Worm (Caenorhabditis elegans) whole organism, L4 larva: ENCODE measurements around the gene pmt-1.

Experiments used
- F37D6.2 ChIP-seq: sonication (generic microtip); optimal IDR thresholded peaks from 2 replicates; lab custom pipeline; 2016; ENCODE audit warnings: mild to moderate bottlenecking, missing genetic modification characterization, missing compliant biosample characterization
- F44E2.7 ChIP-seq: fragments of 200-800 bp; sonication (Bioruptor generic); IDR thresholded peaks from 2 replicates; pipeline ENCODE4 v2.1.2; 2022; ENCODE audit warnings: missing genetic modification characterization, missing compliant biosample characterization
- F49E8.2 ChIP-seq: sonication (generic microtip); optimal IDR thresholded peaks from 2 replicates; lab custom pipeline; 2016; ENCODE audit warnings: missing compliant biosample characterization, mild to moderate bottlenecking, missing genetic modification characterization, borderline replicate concordance
- R02D3.7 ChIP-seq: fragments of 150-350 bp; sonication (generic microtip); optimal IDR thresholded peaks from 3 replicates; lab custom pipeline; 2014; ENCODE audit warnings: missing biosample characterization, missing genetic modification characterization
- T20F7.1 ChIP-seq: fragments of 200-800 bp; sonication (Bioruptor generic); optimal IDR thresholded peaks from 2 replicates; lab custom pipeline; 2018; ENCODE audit warnings: mild to moderate bottlenecking, missing genetic modification characterization, missing compliant biosample characterization
- T26A8.4 ChIP-seq: fragments of 200-800 bp; sonication (Bioruptor generic); IDR thresholded peaks from 2 replicates; pipeline ENCODE4 v1.3.6; 2022; ENCODE audit warnings: missing genetic modification characterization, missing compliant biosample characterization
- Y48G9A.11 ChIP-seq: fragments of 200-800 bp; sonication (Bioruptor generic); IDR thresholded peaks from 2 replicates; pipeline ENCODE4 v1.3.6; 2022; ENCODE audit warnings: missing genetic modification reagents, missing genetic modification characterization, missing compliant biosample characterization
- Y5F2A.4 ChIP-seq: fragments of 200-800 bp; sonication (Bioruptor generic); optimal IDR thresholded peaks from 2 replicates; lab custom pipeline; 2018; ENCODE audit warnings: mild to moderate bottlenecking, missing genetic modification characterization, missing compliant biosample characterization
- ZK337.2 ChIP-seq: fragments of 200-800 bp; sonication (Bioruptor generic); IDR thresholded peaks from 2 replicates; pipeline ENCODE4 v1.3.6; 2022; ENCODE audit warnings: missing genetic modification reagents, missing genetic modification characterization, missing compliant biosample characterization
- aly-2 ChIP-seq: sonication (generic microtip); optimal IDR thresholded peaks from 2 replicates; lab custom pipeline; 2018; ENCODE audit warnings: missing biosample characterization, missing genetic modification characterization
- ama-1 ChIP-seq: fragments of 150-350 bp; optimal IDR thresholded peaks from 2 replicates; lab custom pipeline; 2014; ENCODE audit warnings: inconsistent platforms, mixed read lengths
- ceh-20 ChIP-seq: fragments of 200-800 bp; sonication (Bioruptor generic); IDR thresholded peaks from 2 replicates; pipeline ENCODE4 v1.3.6; 2022; ENCODE audit warnings: missing genetic modification reagents, missing genetic modification characterization, missing compliant biosample characterization
- ceh-28 ChIP-seq: fragments of 150-350 bp; optimal IDR thresholded peaks from 2 replicates; lab custom pipeline; 2014; ENCODE audit warnings: missing biosample characterization, missing genetic modification reagents, missing genetic modification characterization
- ceh-32 ChIP-seq: sonication (generic microtip); optimal IDR thresholded peaks from 2 replicates; lab custom pipeline; 2016; ENCODE audit warnings: mild to moderate bottlenecking, missing genetic modification characterization, missing compliant biosample characterization; ENCODE audit not compliant: poor library complexity
- ceh-82 ChIP-seq: sonication (generic microtip); optimal IDR thresholded peaks from 2 replicates; lab custom pipeline; 2017; ENCODE audit warnings: missing biosample characterization, missing genetic modification characterization
- cey-2 ChIP-seq: sonication (generic microtip); optimal IDR thresholded peaks from 3 replicates; lab custom pipeline; 2017; ENCODE audit warnings: missing genetic modification characterization, mild to moderate bottlenecking, missing compliant biosample characterization, antibody characterized with exemption, borderline replicate concordance; ENCODE audit not compliant: insufficient read depth
- ctbp-1 ChIP-seq: fragments of 200-800 bp; sonication (Bioruptor generic); IDR thresholded peaks from 2 replicates; pipeline ENCODE4 v1.3.6; 2022; ENCODE audit warnings: missing genetic modification reagents, missing genetic modification characterization, missing compliant biosample characterization
- daf-19 ChIP-seq: fragments of 200-800 bp; sonication (Bioruptor generic); conservative IDR thresholded peaks from 2 replicates; pipeline ENCODE4 v1.3.6; 2022; ENCODE audit warnings: missing genetic modification characterization, missing compliant biosample characterization
- daf-8 ChIP-seq: fragments of 200-800 bp; sonication (Bioruptor generic); IDR thresholded peaks from 2 replicates; pipeline ENCODE4 v1.3.6; 2022; ENCODE audit warnings: missing genetic modification characterization, missing compliant biosample characterization
- dmd-6 ChIP-seq: fragments of 200-800 bp; sonication (Bioruptor generic); IDR thresholded peaks from 2 replicates; pipeline ENCODE4 v1.3.6; 2022; ENCODE audit warnings: missing genetic modification reagents, missing genetic modification characterization, missing compliant biosample characterization
- dmd-9 ChIP-seq: fragments of 200-800 bp; sonication (Bioruptor generic); IDR thresholded peaks from 2 replicates; pipeline ENCODE4 v1.3.6; 2022; ENCODE audit warnings: missing genetic modification reagents, missing genetic modification characterization, missing compliant biosample characterization
- dpl-1 ChIP-seq: fragments of 150-350 bp; optimal IDR thresholded peaks from 2 replicates; lab custom pipeline; 2014; ENCODE audit warnings: missing biosample characterization, missing genetic modification reagents, missing genetic modification characterization
- duxl-1 ChIP-seq: sonication (generic microtip); optimal IDR thresholded peaks from 2 replicates; lab custom pipeline; 2016; ENCODE audit warnings: mild to moderate bottlenecking, missing genetic modification characterization, moderate library complexity, missing compliant biosample characterization; ENCODE audit not compliant: poor library complexity
- egl-27 ChIP-seq: sonication (generic microtip); optimal IDR thresholded peaks from 3 replicates; lab custom pipeline; 2017; ENCODE audit warnings: missing biosample characterization, missing genetic modification reagents, missing genetic modification characterization
- egl-43 ChIP-seq: fragments of 200-800 bp; sonication (Bioruptor generic); IDR thresholded peaks from 2 replicates; pipeline ENCODE4 v1.3.6; 2022; ENCODE audit warnings: missing genetic modification reagents, missing genetic modification characterization, missing compliant biosample characterization
- hif-1 ChIP-seq, 2 experiments: sonication (generic microtip); optimal IDR thresholded peaks; 2 replicates each; lab custom pipeline; 2016 to 2017; ENCODE audit warnings: missing compliant biosample characterization in 2 of 2, missing genetic modification characterization in 2 of 2, missing genetic modification reagents in 2 of 2, missing genotype in 2 of 2, mild to moderate bottlenecking in 1 of 2
- hmg-1.1 ChIP-seq: fragments of 200-800 bp; sonication (Bioruptor generic); IDR thresholded peaks from 2 replicates; pipeline ENCODE4 v1.3.6; 2022; ENCODE audit warnings: missing genetic modification reagents, missing genetic modification characterization, missing compliant biosample characterization
- lin-13 ChIP-seq: fragments of 150-350 bp; optimal IDR thresholded peaks from 2 replicates; lab custom pipeline; 2014; ENCODE audit warnings: missing biosample characterization, missing genetic modification reagents, missing genetic modification characterization
- lin-38 ChIP-seq: fragments of 200-800 bp; sonication (Bioruptor generic); IDR thresholded peaks from 2 replicates; pipeline ENCODE4 v1.3.6; 2022; ENCODE audit warnings: missing genetic modification reagents, missing genetic modification characterization, missing compliant biosample characterization
- madf-5 ChIP-seq, 2 experiments: fragments of 200-800 bp; sonication (Bioruptor generic); IDR thresholded peaks; 2 replicates each; pipeline ENCODE4 v1.3.6; 2022; ENCODE audit warnings: missing compliant biosample characterization in 2 of 2, missing genetic modification characterization in 2 of 2
- mep-1 ChIP-seq: fragments of 150-350 bp; sonication (generic microtip); optimal IDR thresholded peaks from 3 replicates; lab custom pipeline; 2014; ENCODE audit warnings: missing biosample characterization, missing genetic modification characterization
- mes-2 ChIP-seq: sonication (generic microtip); optimal IDR thresholded peaks from 2 replicates; lab custom pipeline; 2016; ENCODE audit warnings: missing genotype, mild to moderate bottlenecking, missing genetic modification characterization, missing compliant biosample characterization; ENCODE audit not compliant: poor library complexity, severe bottlenecking
- nhr-28 ChIP-seq: fragments of 150-350 bp; optimal IDR thresholded peaks from 2 replicates; lab custom pipeline; 2014; ENCODE audit warnings: missing biosample characterization, missing genetic modification characterization
- nhr-41 ChIP-seq: fragments of 200-800 bp; sonication (Bioruptor generic); IDR thresholded peaks from 2 replicates; pipeline ENCODE4 v1.3.6; 2022; ENCODE audit warnings: missing genetic modification reagents, missing genetic modification characterization, missing compliant biosample characterization
- nhr-6 ChIP-seq: fragments of 150-350 bp; optimal IDR thresholded peaks from 2 replicates; lab custom pipeline; 2014; ENCODE audit warnings: missing biosample characterization, missing genetic modification characterization
- pha-4 ChIP-seq, 2 experiments: fragments of 150-350 bp in 1 of 2; fragments of 200-800 bp in 1 of 2; sonication (Bioruptor generic) in 1 of 2; IDR thresholded peaks in 1 of 2; optimal IDR thresholded peaks in 1 of 2; 2 replicates each; pipeline versions ENCODE4 v1.3.6 to Lab custom; 2014 to 2022; ENCODE audit warnings: missing genetic modification characterization in 2 of 2, missing genetic modification reagents in 2 of 2, missing biosample characterization in 1 of 2, missing compliant biosample characterization in 1 of 2
- rbr-2 ChIP-seq: sonication (generic microtip); optimal IDR thresholded peaks from 2 replicates; lab custom pipeline; 2016; ENCODE audit warnings: missing genotype, missing genetic modification characterization, missing compliant biosample characterization
- set-16 ChIP-seq: fragments of 200-800 bp; sonication (Bioruptor generic); IDR thresholded peaks from 2 replicates; pipeline ENCODE4 v1.3.6; 2022; ENCODE audit warnings: missing genetic modification reagents, missing genetic modification characterization, missing compliant biosample characterization
- snpc-1.2 ChIP-seq: fragments of 200-800 bp; sonication (Bioruptor generic); IDR thresholded peaks from 2 replicates; pipeline ENCODE4 v1.3.6; 2022; ENCODE audit warnings: missing genetic modification reagents, missing genetic modification characterization, missing compliant biosample characterization
- snpc-4 ChIP-seq: fragments of 150-350 bp; optimal IDR thresholded peaks from 2 replicates; lab custom pipeline; 2014; ENCODE audit warnings: missing biosample characterization, missing genetic modification characterization
- spr-1 ChIP-seq: sonication (generic microtip); optimal IDR thresholded peaks from 2 replicates; lab custom pipeline; 2016; ENCODE audit warnings: mild to moderate bottlenecking, missing genetic modification characterization, missing compliant biosample characterization
- spr-3 ChIP-seq: fragments of 200-800 bp; sonication (Bioruptor generic); optimal IDR thresholded peaks from 2 replicates; lab custom pipeline; 2018; ENCODE audit warnings: mild to moderate bottlenecking, missing genetic modification characterization, missing compliant biosample characterization
- tag-97 ChIP-seq: fragments of 200-800 bp; sonication (Bioruptor generic); IDR thresholded peaks from 2 replicates; pipeline ENCODE4 v1.3.6; 2022; ENCODE audit warnings: missing genetic modification characterization, missing compliant biosample characterization
- unc-39 ChIP-seq: sonication (generic microtip); optimal IDR thresholded peaks from 2 replicates; lab custom pipeline; 2017; ENCODE audit warnings: missing biosample characterization, missing genetic modification characterization
- zag-1 ChIP-seq: fragments of 150-350 bp; optimal IDR thresholded peaks from 2 replicates; lab custom pipeline; 2014; ENCODE audit warnings: missing biosample characterization, missing genetic modification characterization
- zfp-3 ChIP-seq: fragments of 200-800 bp; sonication (Bioruptor generic); conservative IDR thresholded peaks from 2 replicates; pipeline ENCODE4 v1.3.6; 2022; ENCODE audit warnings: missing genetic modification reagents, missing genetic modification characterization, missing compliant biosample characterization

Gene pmt-1

DNA sequence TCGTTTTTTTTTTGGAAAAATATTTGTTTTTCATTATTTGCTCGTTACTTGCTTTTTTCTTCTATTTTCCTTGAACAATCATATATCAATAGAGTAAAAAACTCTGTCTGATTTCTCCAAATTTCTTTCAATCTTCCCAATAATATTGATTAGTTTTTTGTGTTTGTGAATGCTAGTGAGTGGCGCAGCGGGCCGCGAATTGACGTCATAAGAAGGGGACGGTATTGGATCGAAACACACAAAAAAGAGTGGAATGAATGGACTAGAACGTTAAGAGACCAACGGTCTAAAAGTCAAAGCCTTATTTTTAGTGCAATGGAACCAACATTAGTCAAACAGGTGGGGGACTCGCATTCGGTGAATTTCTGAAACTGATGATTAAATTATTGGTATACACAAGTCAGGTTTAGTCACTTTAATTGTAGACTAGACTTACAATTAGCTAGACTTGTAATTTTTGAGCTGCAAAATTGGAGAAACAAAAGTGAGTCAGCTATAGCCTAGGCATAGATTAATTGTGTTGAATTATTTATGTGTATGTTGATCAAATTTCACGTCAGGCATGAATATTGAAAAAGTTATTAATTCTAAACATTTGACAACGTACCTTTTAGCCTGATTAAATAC, 49.5 kb upstream of the pmt-1 start (continued):
- no peak for TF ChIP-seq zfp-3 (GFP tag; lab: Robert Waterston, UW)
- TF ChIP-seq dpl-1: no peak
- no peak for TF ChIP-seq egl-43 (GFP tag; lab: Robert Waterston, UW)
- no peak for TF ChIP-seq snpc-1.2 (GFP tag; lab: Robert Waterston, UW)
- TF ChIP-seq nhr-41: no peak
- TF ChIP-seq set-16 (GFP tag; lab: Robert Waterston, UW): no peak
- no peak for TF ChIP-seq F49E8.2 (tag; lab: Kevin White, UChicago)
- TF ChIP-seq hif-1 (tag; optimal IDR thresholded peaks at IDR 0.05; lab: Kevin White, UChicago): no peak
- TF ChIP-seq T26A8.4 (GFP tag; lab: Robert Waterston, UW): no peak
- no peak for TF ChIP-seq cey-2 (tag; lab: Kevin White, UChicago)
- TF ChIP-seq nhr-28 (tag; lab: Kevin White, UChicago): peak; percentile 52
- TF ChIP-seq spr-1: no peak
- no peak for TF ChIP-seq F37D6.2
- TF ChIP-seq unc-39 (tag; lab: Kevin White, UChicago): no peak
- no peak for TF ChIP-seq ctbp-1 (GFP tag; lab: Robert Waterston, UW)
- no peak for TF ChIP-seq Y5F2A.4 (GFP tag; lab: Kevin White, UChicago)

DNA sequence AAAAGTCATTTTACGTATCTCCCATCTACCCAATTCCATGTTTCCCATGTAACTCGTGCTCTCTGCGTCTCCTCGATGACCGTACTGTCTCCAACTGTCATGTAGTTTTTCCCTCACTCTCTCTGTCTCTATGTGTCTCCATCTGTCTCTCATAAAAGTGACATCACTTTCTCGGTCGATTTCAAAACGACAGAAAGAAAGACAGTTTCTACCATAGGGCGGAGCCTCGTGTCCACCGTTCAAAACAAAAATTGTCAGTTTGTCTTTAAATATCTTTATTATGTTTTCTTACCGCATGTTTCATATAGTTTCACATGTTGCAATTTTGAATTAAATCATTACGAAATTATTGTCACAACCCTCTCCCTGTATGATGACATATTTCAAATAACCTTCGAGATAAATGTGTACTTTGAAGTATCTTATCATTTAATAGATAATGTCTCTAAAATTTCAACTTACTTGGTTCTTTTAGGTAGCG, 47.9 kb upstream of the pmt-1 start:
- no peak for TF ChIP-seq F49E8.2 (tag; lab: Kevin White, UChicago)
- TF ChIP-seq nhr-6: no peak
- TF ChIP-seq snpc-4 (tag; lab: Kevin White, UChicago): no peak
- no peak for TF ChIP-seq F44E2.7 (GFP tag; lab: Robert Waterston, UW)
- no peak for TF ChIP-seq aly-2 (tag; lab: Kevin White, UChicago)
- TF ChIP-seq dmd-9 (GFP tag; lab: Robert Waterston, UW): no peak
- TF ChIP-seq tag-97: no peak
- TF ChIP-seq mes-2 (tag; lab: Kevin White, UChicago): peak; percentile 67
- no peak for TF ChIP-seq madf-5 (GFP tag; IDR thresholded peaks at IDR 0.05; lab: Robert Waterston, UW)
- no peak for TF ChIP-seq spr-1
- TF ChIP-seq ceh-32 (tag; lab: Kevin White, UChicago): no peak
- no peak for TF ChIP-seq daf-8 (GFP tag; lab: Robert Waterston, UW)
- TF ChIP-seq hmg-1.1 (GFP tag; lab: Robert Waterston, UW): peak; percentile 74
- TF ChIP-seq zag-1 (tag; lab: Kevin White, UChicago): no peak
- TF ChIP-seq egl-43 (GFP tag; lab: Robert Waterston, UW): no peak
- TF ChIP-seq R02D3.7 (tag; lab: Kevin White, UChicago): no peak
- TF ChIP-seq lin-13: peak; percentile 65
- TF ChIP-seq egl-27: no peak
- TF ChIP-seq T20F7.1 (GFP tag; lab: Kevin White, UChicago): peak; percentile 64
- no peak for TF ChIP-seq F37D6.2
- TF ChIP-seq ceh-20 (GFP tag; lab: Robert Waterston, UW): peak; percentile 77
- peak; percentile 74; the same call in 1 of the 2 replicates for TF ChIP-seq pha-4 (GFP tag; IDR thresholded peaks at IDR 0.05; lab: Robert Waterston, UW)
- peak; percentile 57 for TF ChIP-seq pha-4 (tag; optimal IDR thresholded peaks at IDR 0.05; lab: Kevin White, UChicago)
- TF ChIP-seq ceh-82 (tag; lab: Kevin White, UChicago): no peak
- TF ChIP-seq mep-1 (tag; lab: Kevin White, UChicago): peak; percentile 68
- TF ChIP-seq ama-1 (lab: Kevin White, UChicago): no peak
- no peak for TF ChIP-seq ceh-28 (tag; lab: Kevin White, UChicago)
- peak; percentile 9 to 71 for TF ChIP-seq hif-1 (tag; optimal IDR thresholded peaks at IDR 0.05; lab: Kevin White, UChicago)
- TF ChIP-seq dmd-6 (GFP tag; lab: Robert Waterston, UW): peak; percentile 98
- peak; percentile 68 for TF ChIP-seq rbr-2 (tag; lab: Kevin White, UChicago)
- TF ChIP-seq Y48G9A.11 (GFP tag; lab: Robert Waterston, UW): no peak
- TF ChIP-seq daf-19 (GFP tag; lab: Robert Waterston, UW): no peak
- no peak for TF ChIP-seq duxl-1
- TF ChIP-seq spr-3: no peak
- no peak; the same call in 1 of the 2 replicates for TF ChIP-seq ZK337.2 (GFP tag; lab: Robert Waterston, UW)
- peak; percentile 36 for TF ChIP-seq lin-38
- TF ChIP-seq zfp-3 (GFP tag; lab: Robert Waterston, UW): 0 out of 2 replicates have a peak, but pooled peaks have one; percentile 27
